Fruit fly (Drosophila melanogaster) whole organism, embryonic: ENCODE results near the gene CG4210.

Experiments used
- Atf-2 ChIP-seq: fragments of 200-800 bp; sonication (Bioruptor generic); optimal IDR thresholded peaks from 2 replicates; lab custom pipeline; 2016; ENCODE audit warnings: missing biosample characterization, missing genetic modification characterization
- CG1024 ChIP-seq: fragments of 200-800 bp; sonication (Bioruptor generic); IDR thresholded peaks from 2 replicates; pipeline ENCODE4 v1.3.6; 2022; ENCODE audit warnings: missing biosample characterization, missing genetic modification characterization
- CG12104 ChIP-seq: fragments of 200-800 bp; sonication (Bioruptor generic); optimal IDR thresholded peaks from 3 replicates; lab custom pipeline; 2016; ENCODE audit warnings: missing biosample characterization, missing genetic modification characterization
- CG15514 ChIP-seq: fragments of 200-800 bp; sonication (Bioruptor generic); optimal IDR thresholded peaks from 3 replicates; lab custom pipeline; 2017; ENCODE audit warnings: missing biosample characterization, missing genetic modification characterization, mild to moderate bottlenecking, moderate library complexity, missing genetic modification reagents
- CG17328 ChIP-seq: fragments of 200-800 bp; sonication (Bioruptor generic); IDR thresholded peaks from 2 replicates; pipeline ENCODE4 v1.3.6; 2022; ENCODE audit warnings: missing biosample characterization, missing genetic modification characterization
- CG17568 ChIP-seq: fragments of 200-800 bp; sonication (Bioruptor generic); optimal IDR thresholded peaks from 2 replicates; lab custom pipeline; 2018; ENCODE audit warnings: missing biosample characterization, mild to moderate bottlenecking, missing genetic modification characterization, moderate library complexity
- CG17802 ChIP-seq: fragments of 200-800 bp; sonication (Bioruptor generic); optimal IDR thresholded peaks from 2 replicates; lab custom pipeline; 2018; ENCODE audit warnings: missing biosample characterization, mild to moderate bottlenecking, missing genetic modification characterization, moderate library complexity
- CG1832 ChIP-seq: fragments of 200-800 bp; sonication (Bioruptor generic); optimal IDR thresholded peaks from 2 replicates; lab custom pipeline; 2017; ENCODE audit warnings: missing biosample characterization, mild to moderate bottlenecking, missing genetic modification characterization, inconsistent platforms
- CG18476 ChIP-seq: fragments of 200-800 bp; sonication (Bioruptor generic); optimal IDR thresholded peaks from 2 replicates; lab custom pipeline; 2016; ENCODE audit warnings: missing biosample characterization, mild to moderate bottlenecking, missing genetic modification characterization
- CG2712 ChIP-seq: fragments of 200-800 bp; optimal IDR thresholded peaks from 3 replicates; lab custom pipeline; 2019; ENCODE audit warnings: missing biosample characterization, mild to moderate bottlenecking, missing genetic modification characterization, moderate library complexity
- CG30020 ChIP-seq: fragments of 200-800 bp; optimal IDR thresholded peaks from 2 replicates; lab custom pipeline; 2019; ENCODE audit warnings: missing biosample characterization, mild to moderate bottlenecking, missing genetic modification characterization, moderate library complexity
- CG3065 ChIP-seq: fragments of 200-800 bp; sonication (Bioruptor generic); optimal IDR thresholded peaks from 2 replicates; lab custom pipeline; 2016; ENCODE audit warnings: missing biosample characterization, missing genetic modification characterization
- CG3163 ChIP-seq: fragments of 200-800 bp; sonication (Bioruptor generic); optimal IDR thresholded peaks from 3 replicates; lab custom pipeline; 2016; ENCODE audit warnings: missing biosample characterization, missing genetic modification characterization
- CG5245 ChIP-seq: fragments of 200-800 bp; sonication (Bioruptor generic); optimal IDR thresholded peaks from 3 replicates; lab custom pipeline; 2016; ENCODE audit warnings: missing biosample characterization, missing genetic modification characterization
- CG7556 ChIP-seq: fragments of 200-800 bp; sonication (Bioruptor generic); optimal IDR thresholded peaks from 2 replicates; lab custom pipeline; 2017; ENCODE audit warnings: missing biosample characterization, mild to moderate bottlenecking, missing genetic modification characterization
- CG7745 ChIP-seq: fragments of 200-800 bp; sonication (Bioruptor generic); optimal IDR thresholded peaks from 2 replicates; lab custom pipeline; 2018; ENCODE audit warnings: missing biosample characterization, mild to moderate bottlenecking, missing genetic modification characterization, moderate library complexity
- CG8924 ChIP-seq: fragments of 200-800 bp; optimal IDR thresholded peaks from 3 replicates; lab custom pipeline; 2019; ENCODE audit warnings: missing biosample characterization, mild to moderate bottlenecking, missing genetic modification characterization, moderate library complexity
- Deaf1 ChIP-seq: fragments of 200-800 bp; optimal IDR thresholded peaks from 3 replicates; lab custom pipeline; 2019; ENCODE audit warnings: missing biosample characterization, mild to moderate bottlenecking, missing genetic modification characterization, moderate library complexity
- Dek ChIP-seq: fragments of 200-800 bp; sonication (Bioruptor generic); optimal IDR thresholded peaks from 3 replicates; lab custom pipeline; 2019; ENCODE audit warnings: missing biosample characterization, mild to moderate bottlenecking, missing genetic modification characterization, moderate library complexity
- Dip2 ChIP-seq: fragments of 200-800 bp; sonication (Bioruptor generic); IDR thresholded peaks from 2 replicates; pipeline ENCODE4 v1.3.6; 2022; ENCODE audit warnings: missing biosample characterization, missing genetic modification characterization
- Dll ChIP-seq: fragments of 200-800 bp; sonication (Bioruptor generic); IDR thresholded peaks from 4 replicates; pipeline ENCODE4 v1.3.6; 2022; ENCODE audit warnings: missing biosample characterization, missing genetic modification characterization; ENCODE audit not compliant: partially characterized antibody
- Hand ChIP-seq: fragments of 200-800 bp; sonication (Bioruptor generic); optimal IDR thresholded peaks from 2 replicates; lab custom pipeline; 2017; ENCODE audit warnings: mild to moderate bottlenecking, missing biosample characterization, missing genetic modification reagents, missing genetic modification characterization
- Hmr ChIP-seq: fragments of 200-800 bp; sonication (Bioruptor generic); optimal IDR thresholded peaks from 3 replicates; lab custom pipeline; 2017; ENCODE audit warnings: mild to moderate bottlenecking, missing biosample characterization, missing genetic modification reagents, missing genetic modification characterization
- Jarid2 ChIP-seq: fragments of 200-800 bp; sonication (Bioruptor generic); optimal IDR thresholded peaks from 3 replicates; lab custom pipeline; 2017; ENCODE audit warnings: mild to moderate bottlenecking, missing biosample characterization, missing genetic modification reagents, missing genetic modification characterization
- Lpt ChIP-seq: fragments of >200 bp; optimal IDR thresholded peaks from 2 replicates; lab custom pipeline; 2018; ENCODE audit warnings: missing biosample characterization, missing genetic modification characterization
- NC2β ChIP-seq: fragments of 200-800 bp; sonication (Bioruptor generic); optimal IDR thresholded peaks from 2 replicates; lab custom pipeline; 2016; ENCODE audit warnings: missing biosample characterization, missing genetic modification characterization
- Pdp1 ChIP-seq, 2 experiments: fragments of 200-800 bp; sonication (Bioruptor generic); optimal IDR thresholded peaks; 3 replicates each; lab custom pipeline; 2016; ENCODE audit warnings: missing biosample characterization in 2 of 2, missing genetic modification characterization in 2 of 2, mild to moderate bottlenecking in 1 of 2, moderate library complexity in 1 of 2
- Spps ChIP-seq: fragments of 200-800 bp; sonication (Bioruptor generic); optimal IDR thresholded peaks from 2 replicates; lab custom pipeline; 2018; ENCODE audit warnings: missing biosample characterization, mild to moderate bottlenecking, missing genetic modification characterization
- Tbp ChIP-seq: fragments of >200 bp; optimal IDR thresholded peaks from 2 replicates; lab custom pipeline; 2018; ENCODE audit warnings: missing biosample characterization, missing genetic modification characterization
- Vsx1 ChIP-seq: fragments of 200-800 bp; sonication (Bioruptor generic); optimal IDR thresholded peaks from 2 replicates; lab custom pipeline; 2017; ENCODE audit warnings: missing biosample characterization, mild to moderate bottlenecking, missing genetic modification characterization, missing genetic modification reagents
- Xbp1 ChIP-seq: fragments of 200-800 bp; sonication (Bioruptor generic); optimal IDR thresholded peaks from 3 replicates; lab custom pipeline; 2016; ENCODE audit warnings: missing biosample characterization, mild to moderate bottlenecking, missing genetic modification characterization
- ap ChIP-seq: fragments of 200-800 bp; sonication (Bioruptor generic); IDR thresholded peaks from 2 replicates; pipeline ENCODE4 v1.3.6; 2022; ENCODE audit warnings: missing biosample characterization, missing genetic modification characterization
- chif ChIP-seq, 2 experiments: fragments of 200-800 bp; sonication (Bioruptor generic); optimal IDR thresholded peaks; 3 replicates each; lab custom pipeline; 2016; ENCODE audit warnings: missing biosample characterization in 2 of 2, missing genetic modification characterization in 2 of 2
- dmrt11E ChIP-seq: fragments of 200-800 bp; sonication (Bioruptor generic); optimal IDR thresholded peaks from 3 replicates; lab custom pipeline; 2018; ENCODE audit warnings: missing biosample characterization, mild to moderate bottlenecking, missing genetic modification characterization, moderate library complexity
- emc ChIP-seq: fragments of 200-800 bp; sonication (Bioruptor generic); optimal IDR thresholded peaks from 2 replicates; lab custom pipeline; 2016; ENCODE audit warnings: missing biosample characterization, missing genetic modification characterization
- esg ChIP-seq: fragments of 200-800 bp; sonication (Bioruptor generic); conservative IDR thresholded peaks from 2 replicates; pipeline ENCODE4 v1.3.6; 2022; ENCODE audit warnings: missing biosample characterization, missing genetic modification characterization
- ewg ChIP-seq: fragments of 200-800 bp; sonication (Bioruptor generic); optimal IDR thresholded peaks from 3 replicates; lab custom pipeline; 2017; ENCODE audit warnings: mild to moderate bottlenecking, missing biosample characterization, missing genetic modification reagents, missing genetic modification characterization
- fd3F ChIP-seq: fragments of 200-800 bp; sonication (Bioruptor generic); optimal IDR thresholded peaks from 2 replicates; lab custom pipeline; 2018; ENCODE audit warnings: missing biosample characterization, mild to moderate bottlenecking, missing genetic modification characterization, moderate library complexity
- inv ChIP-seq: fragments of 200-800 bp; sonication (Bioruptor generic); IDR thresholded peaks from 2 replicates; pipeline ENCODE4 v1.3.6; 2022; ENCODE audit warnings: missing biosample characterization, missing genetic modification characterization; ENCODE audit not compliant: partially characterized antibody
- prd ChIP-seq, 3 experiments: fragments of >200 bp in 2 of 3; fragments of 200-800 bp in 1 of 3; sonication (Bioruptor generic) in 1 of 3; optimal IDR thresholded peaks in 2 of 3; IDR thresholded peaks in 1 of 3; 2 replicates in 2 of 3; 3 replicates in 1 of 3; pipeline versions ENCODE4 v1.3.6 to Lab custom; 2017 to 2022; ENCODE audit warnings: missing biosample characterization in 1 of 3, missing genetic modification characterization in 1 of 3
- slou ChIP-seq: fragments of 200-800 bp; sonication (Bioruptor generic); optimal IDR thresholded peaks from 3 replicates; lab custom pipeline; 2016; ENCODE audit warnings: missing biosample characterization, missing genetic modification characterization
- so ChIP-seq: fragments of 200-800 bp; sonication (Bioruptor generic); IDR thresholded peaks from 3 replicates; pipeline ENCODE4 v1.3.6; 2022; ENCODE audit warnings: missing biosample characterization, missing genetic modification characterization
- stc ChIP-seq: fragments of 200-800 bp; sonication (Bioruptor generic); IDR thresholded peaks from 2 replicates; pipeline ENCODE4 v1.3.6; 2022; ENCODE audit warnings: missing biosample characterization, missing genetic modification characterization
- tio ChIP-seq: fragments of 200-800 bp; sonication (Bioruptor generic); optimal IDR thresholded peaks from 2 replicates; lab custom pipeline; 2017; ENCODE audit warnings: missing biosample characterization, missing genetic modification characterization, inconsistent platforms
- unc-4 ChIP-seq: fragments of 200-800 bp; sonication (Bioruptor generic); IDR thresholded peaks from 2 replicates; pipeline ENCODE4 v1.3.6; 2022; ENCODE audit warnings: missing biosample characterization, missing genetic modification characterization; ENCODE audit not compliant: partially characterized antibody
- zf30C ChIP-seq: fragments of 200-800 bp; sonication (Bioruptor generic); optimal IDR thresholded peaks from 3 replicates; lab custom pipeline; 2018; ENCODE audit warnings: missing biosample characterization, mild to moderate bottlenecking, missing genetic modification characterization
- zfh2 ChIP-seq: fragments of 200-800 bp; sonication (Bioruptor generic); optimal IDR thresholded peaks from 2 replicates; lab custom pipeline; 2016; ENCODE audit warnings: missing biosample characterization, missing genetic modification characterization

Gene CG4210

dm6 chr3R:15218824-15219576, 5.2 kb downstream of the CG4210 start, which contains the start of the genes SIDL and CG12241 (continued):
- TF ChIP-seq prd (optimal IDR thresholded peaks at IDR 0.05; lab: Kevin White, UChicago) (no peak), prd (GFP tag; IDR thresholded peaks at IDR 0.05; lab: Robert Waterston, UW) (peak; percentile 96), Hmr (GFP tag; lab: Kevin White, UChicago) (no peak), zfh2 (GFP tag; lab: Kevin White, UChicago) (peak; percentile 85), CG1832 (no peak), CG15514 (GFP tag; lab: Kevin White, UChicago) (peak; percentile 85), esg (GFP tag; lab: Robert Waterston, UW) (peak; percentile 20; the same call in 1 of the 2 replicates), Jarid2 (GFP tag; lab: Kevin White, UChicago) (no peak), Dek (tag; lab: Kevin White, UChicago) (peak; percentile 79), slou (GFP tag; lab: Kevin White, UChicago) (peak; percentile 69), NC2β (GFP tag; lab: Kevin White, UChicago) (peak; percentile 57), CG7556 (GFP tag; lab: Kevin White, UChicago) (peak; percentile 78), CG7745 (tag; lab: Kevin White, UChicago) (no peak), ap (GFP tag; lab: Robert Waterston, UW) (no peak), stc (GFP tag; lab: Robert Waterston, UW) (peak; percentile 91), CG5245 (peak; percentile 48), CG12104 (GFP tag; lab: Kevin White, UChicago) (peak; percentile 66), Tbp (no peak), unc-4 (GFP tag; lab: Robert Waterston, UW) (0 out of 2 replicates have a peak, but pooled peaks have one; percentile 44), CG3163 (GFP tag; lab: Kevin White, UChicago) (no peak), CG1024 (GFP tag; lab: Robert Waterston, UW) (peak; percentile 87), Vsx1 (peak; percentile 96), Pdp1 (GFP tag; optimal IDR thresholded peaks at IDR 0.05; lab: Kevin White, UChicago) (peak; percentile 81 to 90), chif (GFP tag; optimal IDR thresholded peaks at IDR 0.05; lab: Kevin White, UChicago) (peak; percentile 16 to 70), dmrt11E (tag; lab: Kevin White, UChicago) (peak; percentile 12), Dll (GFP tag; lab: Robert Waterston, UW) (0 out of 4 replicates have a peak, but pooled peaks have one; percentile 41), CG17568 (no peak), Lpt (GFP tag; lab: Kevin White, UChicago) (no peak), Atf-2 (GFP tag; lab: Kevin White, UChicago) (no peak), Hand (GFP tag; lab: Kevin White, UChicago) (no peak), CG2712 (tag; lab: Kevin White, UChicago) (peak; percentile 86), emc (GFP tag; lab: Kevin White, UChicago) (peak; percentile 48), CG17802 (tag; lab: Kevin White, UChicago) (peak; percentile 42), Deaf1 (tag; lab: Kevin White, UChicago) (no peak), tio (GFP tag; lab: Kevin White, UChicago) (no peak), Xbp1 (GFP tag; lab: Kevin White, UChicago) (peak; percentile 54), Dip2 (GFP tag; lab: Robert Waterston, UW) (0 out of 2 replicates have a peak, but pooled peaks have one; percentile 44), Spps (tag; lab: Kevin White, UChicago) (peak; percentile 31), fd3F (GFP tag; lab: Kevin White, UChicago) (peak; percentile 46), CG3065 (GFP tag; lab: Kevin White, UChicago) (peak; percentile 67), CG17328 (no peak), ewg (GFP tag; lab: Kevin White, UChicago) (no peak), so (no peak), CG8924 (tag; lab: Kevin White, UChicago) (peak; percentile 79), zf30C (no peak), CG18476 (GFP tag; lab: Kevin White, UChicago) (peak; percentile 86), CG30020 (tag; lab: Kevin White, UChicago) (peak; percentile 42), inv (GFP tag; lab: Robert Waterston, UW) (no peak)
